Fruit fly (Drosophila melanogaster) whole organism, embryonic: ENCODE results near the gene pigs.

Source experiments
- CG11723 ChIP-seq: fragments of 200-800 bp; sonication (Bioruptor generic); optimal IDR thresholded peaks from 2 replicates; lab custom pipeline; 2017; ENCODE audit warnings: missing biosample characterization, mild to moderate bottlenecking, missing genetic modification characterization
- CG17829 ChIP-seq: fragments of 200-800 bp; optimal IDR thresholded peaks from 2 replicates; lab custom pipeline; 2019; ENCODE audit warnings: missing biosample characterization, mild to moderate bottlenecking, missing genetic modification characterization, moderate library complexity
- CG18262 ChIP-seq: fragments of 200-800 bp; optimal IDR thresholded peaks from 3 replicates; lab custom pipeline; 2019; ENCODE audit warnings: missing biosample characterization, mild to moderate bottlenecking, missing genetic modification characterization, moderate library complexity
- CG3838 ChIP-seq: fragments of 200-800 bp; sonication (Bioruptor generic); optimal IDR thresholded peaks from 3 replicates; lab custom pipeline; 2016; ENCODE audit warnings: missing biosample characterization, missing genetic modification characterization
- Dip3 ChIP-seq: fragments of 200-800 bp; sonication (Bioruptor generic); optimal IDR thresholded peaks from 3 replicates; lab custom pipeline; 2016; ENCODE audit warnings: missing biosample characterization, missing genetic modification characterization
- Meics ChIP-seq: fragments of 200-800 bp; sonication (Bioruptor generic); optimal IDR thresholded peaks from 2 replicates; lab custom pipeline; 2017; ENCODE audit warnings: missing biosample characterization, mild to moderate bottlenecking, missing genetic modification characterization
- cas ChIP-seq: fragments of 200-800 bp; sonication (Bioruptor generic); IDR thresholded peaks from 2 replicates; pipeline ENCODE4 v1.3.6; 2022; ENCODE audit warnings: missing biosample characterization, missing genetic modification characterization
- row ChIP-seq: fragments of 200-800 bp; sonication (Bioruptor generic); IDR thresholded peaks from 3 replicates; pipeline ENCODE4 v1.3.6; 2022; ENCODE audit warnings: missing biosample characterization, missing genetic modification characterization
- vvl ChIP-seq: fragments of 200-800 bp; sonication (Bioruptor generic); IDR thresholded peaks from 2 replicates; pipeline ENCODE4 v1.3.6; 2022; ENCODE audit warnings: missing biosample characterization, missing genetic modification characterization

dm6 chrX:6633659-6634058 lies 33.8 kb downstream of the pigs start, which contains the start of gene CG14443:
- TF ChIP-seq CG3838 (no peak), CG17829 (tag; lab: Kevin White, UChicago) (no peak), vvl (GFP tag; lab: Robert Waterston, UW) (no peak), CG18262 (tag; lab: Kevin White, UChicago) (no peak), CG11723 (GFP tag; lab: Kevin White, UChicago) (no peak), Meics (no peak), cas (GFP tag; lab: Robert Waterston, UW) (no peak), Dip3 (GFP tag; lab: Kevin White, UChicago) (no peak), row (GFP tag; lab: Robert Waterston, UW) (no peak)
